Fruit fly (Drosophila melanogaster): ENCODE measurements around the gene CG6839.

Gene CG6839

DNA sequence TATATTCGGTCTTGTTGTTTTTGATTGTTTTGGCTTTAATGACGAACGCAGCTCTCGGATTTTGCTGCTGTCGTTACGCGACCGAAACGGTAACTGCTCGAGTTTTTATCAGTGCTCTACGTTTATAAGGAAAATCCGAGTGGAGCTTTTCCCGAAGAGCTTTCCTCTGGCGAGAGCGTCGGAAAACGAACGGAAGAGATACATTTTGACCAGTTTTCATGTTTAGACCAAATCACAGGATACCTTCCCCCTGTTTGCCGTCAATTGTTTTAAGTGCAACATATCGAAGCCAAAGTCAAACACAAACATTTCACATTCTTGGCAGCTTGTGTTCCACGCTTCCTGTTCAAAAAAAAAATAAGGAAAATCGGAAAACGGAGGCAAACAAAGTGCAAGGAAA is 28.6 kb downstream of the CG6839 start, which contains the start of gene CG32204:
TSS of gene CG32204 (minus strand) at position 101 of the 400 bp plus-strand sequence.
- TF ChIP-seq Dll (optimal IDR thresholded peaks at IDR 0.05): no peak
- no peak for TF ChIP-seq usp (GFP tag; optimal IDR thresholded peaks at IDR 0.05)
- TF ChIP-seq pan (optimal IDR thresholded peaks at IDR 0.05): no peak
- no peak for TF ChIP-seq psq (optimal IDR thresholded peaks at IDR 0.05)
- TF ChIP-seq EcR (GFP tag; optimal IDR thresholded peaks at IDR 0.05): no peak
- TF ChIP-seq CG8478 (optimal IDR thresholded peaks at IDR 0.05): no peak

DNA sequence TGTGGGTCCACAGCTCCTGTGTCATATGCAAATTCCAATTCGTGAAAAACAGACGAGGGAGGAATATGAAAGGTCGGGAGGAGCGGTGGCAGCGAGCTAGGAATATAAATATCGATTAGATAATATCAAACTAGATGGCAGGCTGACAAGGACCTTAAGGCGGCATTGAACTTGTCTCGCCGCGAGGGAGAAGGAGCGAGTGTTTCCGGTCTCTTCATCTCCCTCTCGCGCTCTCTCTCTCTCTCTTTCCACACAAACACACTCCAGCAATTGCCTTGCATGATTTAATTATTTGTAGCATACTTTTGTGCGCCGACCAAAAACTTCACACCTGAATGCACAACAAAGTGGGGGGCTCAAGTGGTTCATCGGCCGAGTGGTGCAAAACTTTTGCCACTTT is 29.6 kb downstream of the CG6839 start:
- TF ChIP-seq usp (GFP tag; optimal IDR thresholded peaks at IDR 0.05) (no peak), psq (optimal IDR thresholded peaks at IDR 0.05) (no peak), EcR (GFP tag; optimal IDR thresholded peaks at IDR 0.05) (no peak), pan (optimal IDR thresholded peaks at IDR 0.05) (no peak), CG8478 (optimal IDR thresholded peaks at IDR 0.05) (no peak), Dll (optimal IDR thresholded peaks at IDR 0.05) (no peak)

DNA sequence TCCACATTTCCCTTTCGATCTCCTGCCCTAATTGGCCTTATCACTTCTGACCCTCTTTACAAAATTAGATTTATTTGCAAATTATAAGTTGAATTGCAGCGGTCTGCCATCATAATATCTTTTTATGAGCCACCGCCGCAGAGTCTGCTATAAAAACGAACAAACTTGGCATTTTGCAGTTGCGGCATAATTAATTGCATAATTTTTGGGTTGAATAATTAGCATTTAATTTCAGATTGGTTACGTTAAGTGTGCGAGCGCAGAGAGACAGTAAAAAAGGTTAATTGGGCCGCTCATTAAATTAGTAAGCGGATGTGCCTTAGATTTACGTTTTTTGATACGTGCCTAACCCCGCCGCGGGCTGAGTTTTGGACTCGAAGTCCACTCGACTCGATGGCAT is 31.8 kb downstream of the CG6839 start:
- TF ChIP-seq EcR (GFP tag; optimal IDR thresholded peaks at IDR 0.05): no peak
- no peak for TF ChIP-seq CG8478 (optimal IDR thresholded peaks at IDR 0.05)

DNA sequence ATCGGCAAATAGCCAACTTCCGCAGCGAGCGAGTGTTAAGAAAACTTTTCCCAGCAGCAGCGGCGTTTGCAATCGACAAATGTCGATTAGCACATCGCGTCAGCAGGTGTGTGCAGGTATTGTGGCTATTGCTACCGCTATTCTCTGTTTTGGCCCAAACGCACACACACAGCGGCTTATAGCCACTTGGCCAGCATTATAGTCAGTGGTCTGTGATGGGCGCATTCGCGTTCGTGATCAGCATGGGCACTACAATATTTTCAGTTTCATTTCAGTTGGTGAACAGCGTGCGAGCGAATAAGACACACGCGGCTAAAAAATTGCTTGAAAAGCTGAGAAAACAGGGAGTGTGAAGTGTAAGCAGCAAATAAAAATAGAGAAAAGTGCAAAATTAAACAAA is 33.0 kb downstream of the CG6839 start, which contains the start of gene CG6836:
TSS of gene CG6836 (plus strand) at position 271 of the 400 bp plus-strand sequence.
- TF ChIP-seq EcR (GFP tag; optimal IDR thresholded peaks at IDR 0.05) (no peak), CG8478 (optimal IDR thresholded peaks at IDR 0.05) (no peak), psq (optimal IDR thresholded peaks at IDR 0.05) (no peak), pan (optimal IDR thresholded peaks at IDR 0.05) (no peak), Dll (optimal IDR thresholded peaks at IDR 0.05) (no peak), usp (GFP tag; optimal IDR thresholded peaks at IDR 0.05) (no peak)

DNA sequence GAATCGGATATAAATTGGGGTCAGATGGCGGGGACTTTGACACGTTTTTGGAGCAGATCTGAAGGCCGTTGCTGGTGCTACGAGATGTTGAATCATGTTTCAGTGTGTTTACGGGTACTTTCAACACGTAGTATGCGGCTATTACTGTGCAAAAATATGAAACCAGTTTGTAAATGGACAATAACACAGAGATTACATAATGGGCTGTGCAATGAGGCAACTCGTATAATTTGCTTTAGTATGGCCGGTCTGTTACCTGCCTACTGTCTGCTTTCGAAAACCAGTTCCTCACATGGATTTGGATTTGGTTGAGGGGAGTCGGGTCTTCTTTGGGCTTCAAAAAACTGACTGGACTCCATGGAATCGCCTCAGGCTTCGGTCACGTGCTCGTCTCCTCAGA is 35.0 kb downstream of the CG6839 start:
- TF ChIP-seq Dll (optimal IDR thresholded peaks at IDR 0.05): no peak
- TF ChIP-seq pan (optimal IDR thresholded peaks at IDR 0.05): no peak
- TF ChIP-seq EcR (GFP tag; optimal IDR thresholded peaks at IDR 0.05): no peak
- TF ChIP-seq usp (GFP tag; optimal IDR thresholded peaks at IDR 0.05): no peak
- no peak for TF ChIP-seq psq (optimal IDR thresholded peaks at IDR 0.05)
- TF ChIP-seq CG8478 (optimal IDR thresholded peaks at IDR 0.05): no peak

DNA sequence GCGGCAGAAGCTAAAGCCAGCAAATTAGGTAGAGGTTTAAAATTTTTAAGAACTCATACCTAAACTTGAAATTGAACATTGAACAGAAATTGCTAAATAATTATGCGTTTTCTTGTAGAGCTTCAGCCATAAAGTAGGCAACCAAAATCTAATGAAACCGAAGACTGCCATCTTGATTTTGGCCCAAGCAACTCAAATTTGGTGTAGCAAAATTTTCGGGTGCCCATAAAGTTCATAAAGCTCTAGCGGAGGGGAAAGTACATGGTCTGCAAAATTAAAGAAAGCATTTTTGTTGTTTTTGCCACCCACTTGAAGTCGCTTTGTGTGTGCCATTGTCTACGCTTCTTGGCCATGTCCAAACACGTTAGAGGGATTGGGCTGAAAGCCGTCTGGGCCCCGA is 39.7 kb downstream of the CG6839 start:
- TF ChIP-seq CG8478 (optimal IDR thresholded peaks at IDR 0.05) (no peak), Dll (optimal IDR thresholded peaks at IDR 0.05) (no peak), pan (optimal IDR thresholded peaks at IDR 0.05) (no peak), usp (GFP tag; optimal IDR thresholded peaks at IDR 0.05) (no peak)

DNA sequence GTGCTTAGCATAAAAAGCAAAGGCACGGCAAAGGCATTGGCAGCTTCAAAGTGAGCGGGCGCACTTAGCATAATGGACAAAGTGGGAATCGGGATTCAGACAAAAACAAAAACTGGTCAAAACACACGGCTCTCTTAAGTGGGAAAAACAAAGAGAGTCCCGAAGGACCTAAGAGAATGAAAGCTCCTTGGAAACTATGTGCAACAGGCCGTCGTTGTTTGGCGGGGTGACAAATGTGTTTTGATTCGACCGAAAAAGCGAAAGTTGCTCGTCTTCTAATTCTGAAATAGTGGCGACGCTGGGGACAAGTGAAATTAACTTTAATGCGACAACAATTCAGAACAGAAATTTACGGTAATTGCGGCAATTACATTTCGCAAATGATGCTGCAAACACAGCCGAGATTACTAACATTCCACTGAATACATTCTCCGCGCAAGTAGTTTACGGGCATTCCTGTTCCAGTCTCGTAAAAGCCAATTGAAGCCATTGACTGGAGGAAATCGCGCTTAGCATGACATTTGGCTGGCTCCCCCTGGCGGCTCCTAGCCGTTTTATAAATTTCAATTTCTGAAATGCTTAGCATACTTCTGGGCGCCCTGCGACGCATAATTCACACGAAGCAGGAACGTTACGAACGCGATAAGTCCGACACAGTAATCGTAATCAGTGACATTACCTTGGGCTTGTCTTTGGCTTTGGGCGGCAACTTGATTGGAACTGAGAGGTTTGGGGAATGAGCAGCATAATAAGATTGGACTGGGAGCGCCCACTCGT is 51.0 kb downstream of the CG6839 start:
- no peak for TF ChIP-seq psq (optimal IDR thresholded peaks at IDR 0.05)
- no peak for TF ChIP-seq usp (GFP tag; optimal IDR thresholded peaks at IDR 0.05)
- no peak for TF ChIP-seq Dll (optimal IDR thresholded peaks at IDR 0.05)
- TF ChIP-seq CG8478 (optimal IDR thresholded peaks at IDR 0.05): no peak
- no peak for TF ChIP-seq EcR (GFP tag; optimal IDR thresholded peaks at IDR 0.05)
- TF ChIP-seq pan (optimal IDR thresholded peaks at IDR 0.05): no peak
